Fruit fly (Drosophila melanogaster) whole organism, embryonic: Measurements from ENCODE around the gene Fit2.

Source experiments
- ATbp ChIP-seq: fragments of 200-800 bp; sonication (Bioruptor generic); optimal IDR thresholded peaks from 2 replicates; lab custom pipeline; 2017; ENCODE audit warnings: missing biosample characterization, mild to moderate bottlenecking, missing genetic modification characterization, missing genetic modification reagents
- Antp ChIP-seq: fragments of 200-800 bp; sonication (Bioruptor generic); optimal IDR thresholded peaks from 3 replicates; lab custom pipeline; 2016; ENCODE audit warnings: missing biosample characterization, missing genetic modification characterization
- Asciz ChIP-seq: fragments of 200-800 bp; sonication (Bioruptor generic); optimal IDR thresholded peaks from 2 replicates; lab custom pipeline; 2017; ENCODE audit warnings: missing biosample characterization, mild to moderate bottlenecking, missing genetic modification characterization, missing genetic modification reagents
- Awh ChIP-seq: fragments of 200-800 bp; sonication (Bioruptor generic); IDR thresholded peaks from 2 replicates; pipeline ENCODE4, ENCODE4 v1.3.6; 2022; ENCODE audit warnings: missing biosample characterization, missing genetic modification characterization
- BtbVII ChIP-seq: fragments of 200-800 bp; sonication (Bioruptor generic); optimal IDR thresholded peaks from 3 replicates; lab custom pipeline; 2017; ENCODE audit warnings: missing biosample characterization, mild to moderate bottlenecking, missing genetic modification characterization
- CG1233 ChIP-seq: fragments of 200-800 bp; sonication (Bioruptor generic); optimal IDR thresholded peaks from 4 replicates; lab custom pipeline; 2018; ENCODE audit warnings: missing biosample characterization, mild to moderate bottlenecking, missing genetic modification characterization
- CG13123 ChIP-seq: fragments of 200-800 bp; sonication (Bioruptor generic); optimal IDR thresholded peaks from 2 replicates; lab custom pipeline; 2016; ENCODE audit warnings: missing biosample characterization, missing genetic modification characterization
- CG13894 ChIP-seq: fragments of 200-800 bp; sonication (Bioruptor generic); optimal IDR thresholded peaks from 3 replicates; lab custom pipeline; 2018; ENCODE audit warnings: missing biosample characterization, mild to moderate bottlenecking, missing genetic modification characterization, moderate library complexity
- CG31365 ChIP-seq: fragments of 200-800 bp; sonication (Bioruptor generic); optimal IDR thresholded peaks from 2 replicates; lab custom pipeline; 2018; ENCODE audit warnings: missing biosample characterization, mild to moderate bottlenecking, missing genetic modification characterization
- CG32532 ChIP-seq: fragments of 200-800 bp; sonication (Bioruptor generic); IDR thresholded peaks from 2 replicates; pipeline ENCODE4 v1.3.6; 2022; ENCODE audit warnings: missing biosample characterization, missing genetic modification characterization
- CG32767 ChIP-seq: fragments of 200-800 bp; sonication (Bioruptor generic); IDR thresholded peaks from 2 replicates; pipeline ENCODE4 v1.3.6; 2022; ENCODE audit warnings: missing biosample characterization, missing genetic modification characterization
- CG34224 ChIP-seq: fragments of 200-800 bp; sonication (Bioruptor generic); IDR thresholded peaks from 3 replicates; pipeline ENCODE4 v1.3.6; 2022; ENCODE audit warnings: missing biosample characterization, missing genetic modification characterization; ENCODE audit not compliant: partially characterized antibody
- CG34422 ChIP-seq: fragments of 200-800 bp; sonication (Bioruptor generic); IDR thresholded peaks from 3 replicates; pipeline ENCODE4 v1.3.6; 2022; ENCODE audit warnings: missing biosample characterization, missing genetic modification characterization
- CG3847 ChIP-seq: fragments of 200-800 bp; sonication (Bioruptor generic); IDR thresholded peaks from 2 replicates; pipeline ENCODE4 v1.3.6; 2022; ENCODE audit warnings: missing biosample characterization, missing genetic modification characterization
- CG5180 ChIP-seq: fragments of 200-800 bp; sonication (Bioruptor generic); optimal IDR thresholded peaks from 3 replicates; lab custom pipeline; 2017; ENCODE audit warnings: missing biosample characterization, missing genetic modification characterization, mild to moderate bottlenecking, moderate library complexity, missing genetic modification reagents
- CG6254 ChIP-seq: fragments of 200-800 bp; sonication (Bioruptor generic); optimal IDR thresholded peaks from 3 replicates; lab custom pipeline; 2017; ENCODE audit warnings: mild to moderate bottlenecking, missing biosample characterization, missing genetic modification reagents, missing genetic modification characterization
- CG6272 ChIP-seq: fragments of 200-800 bp; sonication (Bioruptor generic); IDR thresholded peaks from 2 replicates; pipeline ENCODE4 v1.3.6; 2022; ENCODE audit warnings: missing biosample characterization, missing genetic modification characterization
- CG6689 ChIP-seq: fragments of 200-800 bp; sonication (Bioruptor generic); IDR thresholded peaks from 2 replicates; pipeline ENCODE4 v1.3.6; 2022; ENCODE audit warnings: missing biosample characterization, missing genetic modification characterization
- Dek ChIP-seq: fragments of 200-800 bp; sonication (Bioruptor generic); optimal IDR thresholded peaks from 3 replicates; lab custom pipeline; 2019; ENCODE audit warnings: missing biosample characterization, mild to moderate bottlenecking, missing genetic modification characterization, moderate library complexity
- Dip2 ChIP-seq: fragments of 200-800 bp; sonication (Bioruptor generic); IDR thresholded peaks from 2 replicates; pipeline ENCODE4 v1.3.6; 2022; ENCODE audit warnings: missing biosample characterization, missing genetic modification characterization
- Ets97D ChIP-seq: fragments of 200-800 bp; sonication (Bioruptor generic); optimal IDR thresholded peaks from 3 replicates; lab custom pipeline; 2016; ENCODE audit warnings: missing biosample characterization, missing genetic modification characterization
- Gsc ChIP-seq: fragments of 200-800 bp; sonication (Bioruptor generic); IDR thresholded peaks from 2 replicates; pipeline ENCODE4 v1.3.6; 2022; ENCODE audit warnings: missing biosample characterization, missing genetic modification characterization
- H2.0 ChIP-seq: fragments of 200-800 bp; sonication (Bioruptor generic); IDR thresholded peaks from 2 replicates; pipeline ENCODE4 v1.3.6; 2022; ENCODE audit warnings: missing biosample characterization, missing genetic modification characterization
- HLH3B ChIP-seq: fragments of 200-800 bp; sonication (Bioruptor generic); IDR thresholded peaks from 2 replicates; pipeline ENCODE4 v1.3.6; 2022; ENCODE audit warnings: missing biosample characterization, missing genetic modification characterization
- Jarid2 ChIP-seq: fragments of 200-800 bp; sonication (Bioruptor generic); optimal IDR thresholded peaks from 3 replicates; lab custom pipeline; 2017; ENCODE audit warnings: mild to moderate bottlenecking, missing biosample characterization, missing genetic modification reagents, missing genetic modification characterization
- Lhr ChIP-seq: fragments of 200-800 bp; sonication (Bioruptor generic); optimal IDR thresholded peaks from 3 replicates; lab custom pipeline; 2017; ENCODE audit warnings: mild to moderate bottlenecking, missing biosample characterization, missing genetic modification reagents, missing genetic modification characterization
- MESR4 ChIP-seq: fragments of 200-800 bp; sonication (Bioruptor generic); optimal IDR thresholded peaks from 2 replicates; lab custom pipeline; 2018; ENCODE audit warnings: missing biosample characterization, mild to moderate bottlenecking, missing genetic modification characterization, moderate library complexity
- Spps ChIP-seq: fragments of 200-800 bp; sonication (Bioruptor generic); optimal IDR thresholded peaks from 2 replicates; lab custom pipeline; 2018; ENCODE audit warnings: missing biosample characterization, mild to moderate bottlenecking, missing genetic modification characterization
- TFAM ChIP-seq: fragments of 200-800 bp; sonication (Bioruptor generic); optimal IDR thresholded peaks from 2 replicates; lab custom pipeline; 2017; ENCODE audit warnings: missing biosample characterization, missing genetic modification characterization, inconsistent platforms
- abd-A ChIP-seq: fragments of 200-800 bp; sonication (Bioruptor generic); optimal IDR thresholded peaks from 3 replicates; lab custom pipeline; 2019; ENCODE audit warnings: missing biosample characterization, mild to moderate bottlenecking, missing genetic modification characterization, moderate library complexity
- aop ChIP-seq: fragments of 200-800 bp; sonication (Bioruptor generic); IDR thresholded peaks from 2 replicates; pipeline ENCODE4 v1.3.6; 2022; ENCODE audit warnings: missing biosample characterization, missing genetic modification characterization
- corto ChIP-seq: fragments of 200-800 bp; sonication (Bioruptor generic); optimal IDR thresholded peaks from 2 replicates; lab custom pipeline; 2016; ENCODE audit warnings: missing biosample characterization, mild to moderate bottlenecking, missing genetic modification characterization, moderate library complexity
- ewg ChIP-seq: fragments of 200-800 bp; sonication (Bioruptor generic); optimal IDR thresholded peaks from 3 replicates; lab custom pipeline; 2017; ENCODE audit warnings: mild to moderate bottlenecking, missing biosample characterization, missing genetic modification reagents, missing genetic modification characterization
- exex ChIP-seq: fragments of 200-800 bp; sonication (Bioruptor generic); optimal IDR thresholded peaks from 4 replicates; lab custom pipeline; 2018; ENCODE audit warnings: missing biosample characterization, mild to moderate bottlenecking, missing genetic modification characterization, moderate library complexity
- grau ChIP-seq: fragments of 200-800 bp; optimal IDR thresholded peaks from 3 replicates; lab custom pipeline; 2019; ENCODE audit warnings: missing biosample characterization, mild to moderate bottlenecking, missing genetic modification characterization, moderate library complexity
- gsb ChIP-seq: fragments of 200-800 bp; sonication (Bioruptor generic); IDR thresholded peaks from 2 replicates; pipeline ENCODE4 v1.3.6; 2022; ENCODE audit warnings: missing biosample characterization, missing genetic modification characterization
- insv ChIP-seq, 2 experiments: fragments of 200-800 bp; sonication (Bioruptor generic); optimal IDR thresholded peaks; 3 replicates each; lab custom pipeline; 2016 to 2018; ENCODE audit warnings: missing biosample characterization in 2 of 2, missing genetic modification characterization in 2 of 2
- jigr1 ChIP-seq: fragments of 200-800 bp; sonication (Bioruptor generic); IDR thresholded peaks from 3 replicates; pipeline ENCODE4 v1.3.6; 2022; ENCODE audit warnings: missing biosample characterization, missing genetic modification characterization
- lab ChIP-seq: fragments of 200-800 bp; sonication (Bioruptor generic); optimal IDR thresholded peaks from 3 replicates; lab custom pipeline; 2017; ENCODE audit warnings: missing biosample characterization, missing genetic modification characterization, mild to moderate bottlenecking, moderate library complexity, missing genetic modification reagents
- nerfin-2 ChIP-seq: fragments of 200-800 bp; sonication (Bioruptor generic); IDR thresholded peaks from 2 replicates; pipeline ENCODE4 v1.3.6; 2022; ENCODE audit warnings: missing biosample characterization, missing genetic modification characterization; ENCODE audit not compliant: partially characterized antibody
- oc ChIP-seq: fragments of 200-800 bp; sonication (Bioruptor generic); optimal IDR thresholded peaks from 2 replicates; lab custom pipeline; 2018; ENCODE audit warnings: missing biosample characterization, mild to moderate bottlenecking, missing genetic modification characterization, moderate library complexity
- pb ChIP-seq: fragments of 200-800 bp; sonication (Bioruptor generic); optimal IDR thresholded peaks from 3 replicates; lab custom pipeline; 2016; ENCODE audit warnings: missing biosample characterization, missing genetic modification characterization
- ttk ChIP-seq: fragments of 200-800 bp; sonication (Bioruptor generic); IDR thresholded peaks from 2 replicates; pipeline ENCODE4 v2.1.2; 2022; ENCODE audit warnings: missing biosample characterization, missing genetic modification characterization
- twi ChIP-seq: fragments of 200-800 bp; optimal IDR thresholded peaks from 2 replicates; lab custom pipeline; 2019; ENCODE audit warnings: missing biosample characterization, mild to moderate bottlenecking, missing genetic modification characterization, moderate library complexity
- tx ChIP-seq: fragments of 200-800 bp; sonication (Bioruptor generic); optimal IDR thresholded peaks from 2 replicates; lab custom pipeline; 2016; ENCODE audit warnings: missing biosample characterization, missing genetic modification characterization
- vvl ChIP-seq: fragments of 200-800 bp; sonication (Bioruptor generic); IDR thresholded peaks from 2 replicates; pipeline ENCODE4 v1.3.6; 2022; ENCODE audit warnings: missing biosample characterization, missing genetic modification characterization
- wek ChIP-seq: fragments of 200-800 bp; sonication (Bioruptor generic); optimal IDR thresholded peaks from 3 replicates; lab custom pipeline; 2018; ENCODE audit warnings: missing biosample characterization, mild to moderate bottlenecking, missing genetic modification characterization, moderate library complexity
- z ChIP-seq: fragments of 200-800 bp; sonication (Bioruptor generic); IDR thresholded peaks from 3 replicates; pipeline ENCODE4 v1.3.6; 2022; ENCODE audit warnings: missing biosample characterization, missing genetic modification characterization
- zen ChIP-seq: fragments of 200-800 bp; sonication (Bioruptor generic); optimal IDR thresholded peaks from 3 replicates; lab custom pipeline; 2018; ENCODE audit warnings: missing biosample characterization, mild to moderate bottlenecking, missing genetic modification characterization, moderate library complexity
- zfh1 ChIP-seq: fragments of 200-800 bp; sonication (Bioruptor generic); IDR thresholded peaks from 3 replicates; pipeline ENCODE4 v1.3.6; 2022; ENCODE audit warnings: missing biosample characterization, missing genetic modification characterization

The Fit2 gene

dm6 chr3L:17050661-17051452, 26.7 kb downstream of the Fit2 start (continued):
- no peak for TF ChIP-seq HLH3B (GFP tag; lab: Robert Waterston, UW)
- TF ChIP-seq CG13123 (GFP tag; lab: Kevin White, UChicago) = no peak
- TF ChIP-seq CG34224 = no peak
- no peak for TF ChIP-seq jigr1 (GFP tag; lab: Robert Waterston, UW)
- TF ChIP-seq CG32532 (GFP tag; lab: Robert Waterston, UW) = no peak
- TF ChIP-seq Asciz (GFP tag; lab: Kevin White, UChicago) = no peak
- no peak for TF ChIP-seq tx (GFP tag; lab: Kevin White, UChicago)
- TF ChIP-seq Jarid2 (GFP tag; lab: Kevin White, UChicago) = no peak
- TF ChIP-seq wek (GFP tag; lab: Kevin White, UChicago) = no peak
- TF ChIP-seq vvl (GFP tag; lab: Robert Waterston, UW) = peak; percentile 30; the same call in 1 of the 2 replicates
- TF ChIP-seq MESR4 (GFP tag; lab: Kevin White, UChicago) = peak; percentile 75
- no peak for TF ChIP-seq corto (GFP tag; lab: Kevin White, UChicago)
- TF ChIP-seq Antp (GFP tag; lab: Kevin White, UChicago) = no peak
- TF ChIP-seq z (GFP tag; lab: Robert Waterston, UW) = no peak
- no peak for TF ChIP-seq exex (tag; lab: Kevin White, UChicago)
- no peak for TF ChIP-seq CG5180
- no peak for TF ChIP-seq CG3847 (GFP tag; lab: Robert Waterston, UW)
- peak; percentile 39; the same call in 1 of the 3 replicates for TF ChIP-seq CG34422 (GFP tag; lab: Robert Waterston, UW)
- peak; percentile 20 for TF ChIP-seq abd-A (tag; lab: Kevin White, UChicago)
- no peak for TF ChIP-seq lab (GFP tag; lab: Kevin White, UChicago)
- no peak for TF ChIP-seq oc (tag; lab: Kevin White, UChicago)
- TF ChIP-seq zfh1 (GFP tag; lab: Robert Waterston, UW) = no peak
- no peak for TF ChIP-seq pb
- peak; percentile 95 for TF ChIP-seq CG31365
- no peak for TF ChIP-seq CG6254 (GFP tag; lab: Kevin White, UChicago)
- no peak for TF ChIP-seq twi (tag; lab: Kevin White, UChicago)
- TF ChIP-seq CG32767 (GFP tag; lab: Robert Waterston, UW) = no peak
- TF ChIP-seq Lhr = peak; percentile 12
- TF ChIP-seq gsb (GFP tag; lab: Robert Waterston, UW) = no peak
- no peak for TF ChIP-seq TFAM (GFP tag; lab: Kevin White, UChicago)
- TF ChIP-seq insv (GFP tag; optimal IDR thresholded peaks at IDR 0.05; lab: Kevin White, UChicago) = no peak
- no peak for TF ChIP-seq H2.0 (GFP tag; lab: Robert Waterston, UW)
- TF ChIP-seq aop (GFP tag; lab: Robert Waterston, UW) = no peak
- TF ChIP-seq Spps (tag; lab: Kevin White, UChicago) = no peak
- TF ChIP-seq grau (tag; lab: Kevin White, UChicago) = no peak
- no peak for TF ChIP-seq ttk (GFP tag; lab: Robert Waterston, UW)
- TF ChIP-seq Ets97D (GFP tag; lab: Kevin White, UChicago) = peak; percentile 23
- TF ChIP-seq CG6272 = no peak
- no peak for TF ChIP-seq Dek
- TF ChIP-seq nerfin-2 (GFP tag; lab: Robert Waterston, UW) = no peak
- TF ChIP-seq CG6689 (GFP tag; lab: Robert Waterston, UW) = no peak
- no peak for TF ChIP-seq CG13894 (tag; lab: Kevin White, UChicago)
- TF ChIP-seq zen (tag; lab: Kevin White, UChicago) = peak; percentile 27
- TF ChIP-seq Awh (GFP tag; lab: Robert Waterston, UW) = no peak
- peak; percentile 83 for TF ChIP-seq ewg
- no peak for TF ChIP-seq Dip2 (GFP tag; lab: Robert Waterston, UW)
- no peak for TF ChIP-seq BtbVII (GFP tag; lab: Kevin White, UChicago)
- no peak for TF ChIP-seq ATbp (GFP tag; lab: Kevin White, UChicago)
- no peak for TF ChIP-seq CG1233 (GFP tag; lab: Kevin White, UChicago)
- TF ChIP-seq Gsc (GFP tag; lab: Robert Waterston, UW) = no peak
